Worm (Caenorhabditis elegans) whole organism, late embryonic: ENCODE measurements around the gene C05D9.9.
A peak's percentile ranks its signal among the peaks of the same experiment; 100 is the strongest.

ENCODE experiments used
- F13H6.1 ChIP-seq: sonication (generic microtip); optimal IDR thresholded peaks from 2 replicates; lab custom pipeline; 2016; ENCODE audit warnings: missing genetic modification characterization, missing compliant biosample characterization
- ama-1 ChIP-seq: fragments of 150-350 bp; optimal IDR thresholded peaks from 2 replicates; lab custom pipeline; 2014
- ceh-18 ChIP-seq: sonication (generic microtip); optimal IDR thresholded peaks from 2 replicates; lab custom pipeline; 2016; ENCODE audit warnings: missing genetic modification characterization, missing compliant biosample characterization
- ceh-19 ChIP-seq: fragments of 200-800 bp; sonication (Bioruptor generic); optimal IDR thresholded peaks from 2 replicates; lab custom pipeline; 2018; ENCODE audit warnings: mild to moderate bottlenecking, missing genetic modification characterization, missing compliant biosample characterization
- ceh-2 ChIP-seq: sonication (generic microtip); optimal IDR thresholded peaks from 2 replicates; lab custom pipeline; 2016; ENCODE audit warnings: missing genotype, missing genetic modification characterization, missing compliant biosample characterization
- ceh-22 ChIP-seq: sonication (generic microtip); optimal IDR thresholded peaks from 2 replicates; lab custom pipeline; 2017; ENCODE audit warnings: missing biosample characterization, missing genetic modification characterization
- ceh-24 ChIP-seq: sonication (generic microtip); optimal IDR thresholded peaks from 2 replicates; lab custom pipeline; 2016; ENCODE audit warnings: mild to moderate bottlenecking, missing genetic modification characterization, missing compliant biosample characterization
- ceh-34 ChIP-seq: sonication (generic microtip); optimal IDR thresholded peaks from 2 replicates; lab custom pipeline; 2016; ENCODE audit warnings: mild to moderate bottlenecking, missing genetic modification characterization, missing compliant biosample characterization
- dmd-4 ChIP-seq: sonication (generic microtip); optimal IDR thresholded peaks from 2 replicates; lab custom pipeline; 2016; ENCODE audit warnings: borderline replicate concordance, missing genetic modification characterization, missing compliant biosample characterization
- dve-1 ChIP-seq: sonication (generic microtip); optimal IDR thresholded peaks from 2 replicates; lab custom pipeline; 2017; ENCODE audit warnings: antibody characterized with exemption, mild to moderate bottlenecking, missing genetic modification characterization, missing compliant biosample characterization
- elt-2 ChIP-seq: sonication (generic microtip); optimal IDR thresholded peaks from 2 replicates; lab custom pipeline; 2016; ENCODE audit warnings: missing genetic modification reagents, missing genetic modification characterization, missing compliant biosample characterization
- elt-4 ChIP-seq: sonication (generic microtip); optimal IDR thresholded peaks from 2 replicates; lab custom pipeline; 2016; ENCODE audit warnings: missing genetic modification characterization, missing compliant biosample characterization
- ets-4 ChIP-seq: sonication (generic microtip); optimal IDR thresholded peaks from 2 replicates; lab custom pipeline; 2016; ENCODE audit warnings: missing genetic modification characterization, missing compliant biosample characterization
- fkh-10 ChIP-seq: fragments of 150-350 bp; optimal IDR thresholded peaks from 2 replicates; lab custom pipeline; 2014; ENCODE audit warnings: missing biosample characterization, missing genetic modification reagents, missing genetic modification characterization
- fkh-6 ChIP-seq: sonication (generic microtip); optimal IDR thresholded peaks from 2 replicates; lab custom pipeline; 2016; ENCODE audit warnings: missing genetic modification characterization, missing compliant biosample characterization
- hlh-6 ChIP-seq: sonication (generic microtip); optimal IDR thresholded peaks from 2 replicates; lab custom pipeline; 2016; ENCODE audit warnings: missing genotype, missing genetic modification characterization, missing compliant biosample characterization
- hlh-8 ChIP-seq: sonication (generic microtip); optimal IDR thresholded peaks from 2 replicates; lab custom pipeline; 2016; ENCODE audit warnings: missing genotype, missing genetic modification characterization, missing compliant biosample characterization
- lim-6 ChIP-seq: sonication (generic microtip); optimal IDR thresholded peaks from 2 replicates; lab custom pipeline; 2016; ENCODE audit warnings: missing genetic modification characterization, missing compliant biosample characterization
- mec-3 ChIP-seq: sonication (generic microtip); optimal IDR thresholded peaks from 2 replicates; lab custom pipeline; 2016; ENCODE audit warnings: borderline replicate concordance, missing genetic modification characterization, missing compliant biosample characterization
- nfya-1 ChIP-seq: sonication (generic microtip); optimal IDR thresholded peaks from 2 replicates; lab custom pipeline; 2017; ENCODE audit warnings: missing genetic modification characterization, mild to moderate bottlenecking, missing compliant biosample characterization, antibody characterized with exemption, moderate library complexity
- npax-4 ChIP-seq: sonication (generic microtip); optimal IDR thresholded peaks from 2 replicates; lab custom pipeline; 2016; ENCODE audit warnings: missing genetic modification characterization, missing compliant biosample characterization
- pat-9 ChIP-seq: fragments of 200-800 bp; sonication (Bioruptor generic); optimal IDR thresholded peaks from 2 replicates; lab custom pipeline; 2018; ENCODE audit warnings: mild to moderate bottlenecking, missing genetic modification characterization, moderate library complexity, missing compliant biosample characterization
- pha-2 ChIP-seq: sonication (generic microtip); optimal IDR thresholded peaks from 2 replicates; lab custom pipeline; 2017; ENCODE audit warnings: mild to moderate bottlenecking, missing genetic modification characterization, missing compliant biosample characterization
- pha-4 ChIP-seq: fragments of 150-350 bp; optimal IDR thresholded peaks from 2 replicates; lab custom pipeline; 2018; ENCODE audit warnings: missing biosample characterization, missing genetic modification reagents, missing genetic modification characterization
- pqm-1 ChIP-seq: sonication (generic microtip); optimal IDR thresholded peaks from 2 replicates; lab custom pipeline; 2016; ENCODE audit warnings: missing genetic modification characterization, missing compliant biosample characterization
- rnt-1 ChIP-seq: sonication (generic microtip); optimal IDR thresholded peaks from 2 replicates; lab custom pipeline; 2016; ENCODE audit warnings: missing genetic modification characterization, missing compliant biosample characterization
- unc-55 ChIP-seq: sonication (generic microtip); optimal IDR thresholded peaks from 2 replicates; lab custom pipeline; 2017; ENCODE audit warnings: missing biosample characterization, missing genetic modification reagents, missing genetic modification characterization
- unc-86 ChIP-seq: sonication (generic microtip); optimal IDR thresholded peaks from 2 replicates; lab custom pipeline; 2016; ENCODE audit warnings: missing genetic modification characterization, missing compliant biosample characterization
- ztf-16 ChIP-seq: sonication (generic microtip); optimal IDR thresholded peaks from 2 replicates; lab custom pipeline; 2017; ENCODE audit warnings: missing genetic modification characterization, missing compliant biosample characterization

C05D9.9 gene

DNA sequence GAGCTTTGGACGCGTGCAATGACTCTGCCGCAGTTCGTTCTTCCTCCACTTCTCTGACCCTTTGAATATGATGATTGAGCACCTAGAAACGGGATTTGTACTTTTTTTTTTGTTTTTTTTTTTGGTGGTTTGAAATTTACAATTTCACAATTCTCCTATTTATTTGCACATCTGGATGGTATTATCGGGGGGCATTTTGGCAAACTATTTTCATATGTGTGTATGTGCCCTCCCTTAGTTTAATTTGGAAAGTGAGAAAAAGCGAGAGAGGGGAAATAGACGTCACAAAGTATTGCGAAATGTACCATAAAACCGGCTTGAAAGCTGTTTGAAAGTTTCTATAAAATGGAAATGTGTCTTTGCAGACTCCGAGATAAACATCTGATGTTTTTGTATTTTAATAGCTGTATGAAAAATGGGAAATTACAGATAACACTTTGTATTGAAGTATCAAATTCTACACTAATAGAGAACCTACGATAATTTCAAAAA lies 37.6 kb downstream of the C05D9.9 start:
- TF ChIP-seq hlh-8 (tag; lab: Kevin White, UChicago) (peak; percentile 35), dmd-4 (no peak)

DNA sequence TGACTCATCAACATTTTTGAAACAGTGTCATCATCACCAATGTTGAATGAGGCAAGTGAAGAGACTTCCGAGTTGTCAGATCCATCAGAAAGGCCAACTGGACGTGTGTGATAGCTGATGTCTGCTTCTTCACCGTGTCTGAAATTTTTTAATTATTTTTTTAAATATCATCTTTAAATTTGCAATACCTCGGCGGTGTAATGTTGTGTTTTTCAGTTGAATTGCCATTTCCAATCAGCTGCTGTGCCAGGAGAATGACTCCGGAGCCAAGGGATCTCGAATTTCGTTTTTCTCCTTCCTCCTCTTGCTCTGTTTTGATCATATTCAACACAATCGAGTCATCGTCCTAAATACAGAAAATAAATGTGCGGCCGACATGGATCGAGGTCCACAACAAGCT lies 39.0 kb downstream of the C05D9.9 start:
- TF ChIP-seq pqm-1 (tag; lab: Kevin White, UChicago) (no peak), fkh-10 (GFP tag; lab: Kevin White, UChicago) (no peak), F13H6.1 (no peak), ztf-16 (no peak), ceh-22 (tag; lab: Kevin White, UChicago) (no peak), ceh-24 (tag; lab: Kevin White, UChicago) (no peak), ama-1 (lab: Kevin White, UChicago) (no peak), ets-4 (no peak), mec-3 (tag; lab: Kevin White, UChicago) (no peak), elt-2 (tag; lab: Kevin White, UChicago) (no peak), elt-4 (no peak), unc-86 (tag; lab: Kevin White, UChicago) (no peak), pha-4 (tag; lab: Kevin White, UChicago) (no peak), hlh-6 (tag; lab: Kevin White, UChicago) (no peak), ceh-2 (no peak), pat-9 (tag; lab: Kevin White, UChicago) (no peak), dve-1 (no peak), ceh-19 (GFP tag; lab: Kevin White, UChicago) (no peak), fkh-6 (tag; lab: Kevin White, UChicago) (no peak)
- TF ChIP-seq, all 69 proteins: peak for 0

DNA sequence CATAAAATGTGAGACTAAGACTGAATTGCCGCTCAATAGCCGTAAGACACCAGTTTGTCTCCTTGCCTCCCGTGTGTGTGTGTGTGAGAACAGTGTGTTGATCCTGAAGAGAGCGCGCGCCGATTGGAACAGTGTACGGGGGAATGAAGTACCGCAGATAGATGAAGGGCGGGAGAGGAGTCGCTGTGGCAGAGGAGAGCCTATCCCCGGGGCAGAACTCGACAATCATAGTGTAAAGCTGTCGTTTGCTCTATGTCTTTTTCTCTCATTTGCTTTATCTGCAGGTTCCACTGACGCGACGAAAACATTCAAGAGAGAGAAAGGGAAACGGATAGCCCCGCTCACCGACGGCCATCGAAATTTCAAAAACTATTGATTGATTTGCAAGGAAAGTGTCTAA lies 42.1 kb downstream of the C05D9.9 start:
- TF ChIP-seq pha-2 (tag; lab: Kevin White, UChicago): no peak
- TF ChIP-seq nfya-1 (tag; lab: Kevin White, UChicago): peak; percentile 17
- TF ChIP-seq hlh-6 (tag; lab: Kevin White, UChicago): peak; percentile 60
- peak; percentile 69 for TF ChIP-seq ceh-18 (tag; lab: Kevin White, UChicago)
- peak; percentile 3 for TF ChIP-seq elt-4
- TF ChIP-seq dve-1: no peak
- no peak for TF ChIP-seq npax-4 (tag; lab: Kevin White, UChicago)
- no peak for TF ChIP-seq fkh-6 (tag; lab: Kevin White, UChicago)
- peak; percentile 88 for TF ChIP-seq rnt-1 (tag; lab: Kevin White, UChicago)
- peak; percentile 68 for TF ChIP-seq lim-6 (tag; lab: Kevin White, UChicago)
- peak; percentile 11 for TF ChIP-seq ceh-34 (tag; lab: Kevin White, UChicago)

DNA sequence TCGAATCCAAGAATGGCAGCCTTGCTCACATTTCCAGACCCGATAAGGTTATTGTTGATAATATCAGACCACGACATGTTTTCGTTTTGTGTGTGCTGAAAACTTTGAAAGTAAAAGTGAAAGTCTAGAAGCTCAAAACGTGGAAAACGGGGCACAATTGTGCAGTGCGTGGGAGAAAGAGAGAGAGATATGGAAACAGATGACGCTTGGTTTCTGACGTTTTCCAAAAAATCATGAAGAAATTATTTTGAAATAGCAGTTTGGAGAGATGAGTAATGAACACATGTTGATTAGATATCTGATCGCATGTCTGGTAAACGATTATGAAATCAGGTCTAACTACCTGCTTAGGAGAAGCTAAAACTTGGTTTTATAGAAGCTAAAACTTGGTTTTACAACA lies 43.5 kb downstream of the C05D9.9 start, which contains the start of gene pfn-3:
TSS of gene pfn-3 (minus strand) at position 101 of the 400 bp plus-strand sequence.
- TF ChIP-seq hlh-6 (tag; lab: Kevin White, UChicago) (no peak), unc-55 (GFP tag; lab: Kevin White, UChicago) (peak; percentile 23)
- TF ChIP-seq, all 69 proteins: peak for 1
